Worm (Caenorhabditis elegans) whole organism, L4 larva: ENCODE data around the gene umps-1.

Experiments
- R02D3.7 ChIP-seq: fragments of 150-350 bp; sonication (generic microtip); optimal IDR thresholded peaks from 3 replicates; lab custom pipeline; 2014; ENCODE audit warnings: missing biosample characterization, missing genetic modification characterization
- ama-1 ChIP-seq: fragments of 150-350 bp; optimal IDR thresholded peaks from 2 replicates; lab custom pipeline; 2014; ENCODE audit warnings: inconsistent platforms, mixed read lengths
- dpl-1 ChIP-seq: fragments of 150-350 bp; optimal IDR thresholded peaks from 2 replicates; lab custom pipeline; 2014; ENCODE audit warnings: missing biosample characterization, missing genetic modification reagents, missing genetic modification characterization
- lin-1 ChIP-seq: fragments of 200-800 bp; sonication (Bioruptor generic); IDR thresholded peaks from 2 replicates; pipeline ENCODE4 v1.3.6; 2022; ENCODE audit warnings: missing genetic modification reagents, missing genetic modification characterization, missing compliant biosample characterization
- lsy-2 ChIP-seq, 2 experiments: fragments of 150-350 bp in 1 of 2; sonication (generic microtip) in 1 of 2; optimal IDR thresholded peaks; 2 replicates each; lab custom pipeline; 2014 to 2017; ENCODE audit warnings: missing biosample characterization in 2 of 2, missing genetic modification characterization in 2 of 2
- mxl-2 ChIP-seq: fragments of 200-800 bp; sonication (Bioruptor generic); conservative IDR thresholded peaks from 2 replicates; pipeline ENCODE4 v1.3.6; 2022; ENCODE audit warnings: missing genetic modification reagents, missing genetic modification characterization, missing compliant biosample characterization
- nhr-111 ChIP-seq: fragments of 200-800 bp; sonication (Bioruptor generic); optimal IDR thresholded peaks from 2 replicates; lab custom pipeline; 2018; ENCODE audit warnings: mild to moderate bottlenecking, missing genetic modification characterization, missing compliant biosample characterization
- nhr-76 ChIP-seq: fragments of 150-350 bp; optimal IDR thresholded peaks from 2 replicates; lab custom pipeline; 2014; ENCODE audit warnings: missing biosample characterization, missing genetic modification characterization
- skn-1 ChIP-seq: fragments of 150-350 bp; optimal IDR thresholded peaks from 2 replicates; lab custom pipeline; 2014; ENCODE audit warnings: missing biosample characterization, missing genetic modification characterization
- snpc-4 ChIP-seq: fragments of 150-350 bp; optimal IDR thresholded peaks from 2 replicates; lab custom pipeline; 2014; ENCODE audit warnings: missing biosample characterization, missing genetic modification characterization
- zag-1 ChIP-seq: fragments of 150-350 bp; optimal IDR thresholded peaks from 2 replicates; lab custom pipeline; 2014; ENCODE audit warnings: missing biosample characterization, missing genetic modification characterization

- TF ChIP-seq mxl-2 (no peak), nhr-76 (no peak), nhr-111 (GFP tag; lab: Kevin White, UChicago) (no peak), ama-1 (lab: Kevin White, UChicago) (no peak), lin-1 (GFP tag; lab: Robert Waterston, UW) (no peak), snpc-4 (tag; lab: Kevin White, UChicago) (no peak), zag-1 (tag; lab: Kevin White, UChicago) (no peak), dpl-1 (GFP tag; lab: Kevin White, UChicago) (no peak), lsy-2 (tag; optimal IDR thresholded peaks at IDR 0.05; lab: Kevin White, UChicago) (no peak), skn-1 (tag; lab: Kevin White, UChicago) (no peak), R02D3.7 (tag; lab: Kevin White, UChicago) (no peak)
Measured at ce11 chrIII:10335086-10335485, 22.4 kb downstream of the umps-1 start, which contains the start of gene ced-9.
